Fruit fly (Drosophila melanogaster) whole organism, embryonic: ENCODE measurements around the gene GstD7.
A peak's percentile ranks its signal among the peaks of the same experiment; 100 is the strongest.

Experiments
- Bdp1 ChIP-seq: fragments of 200-800 bp; sonication (Bioruptor generic); optimal IDR thresholded peaks from 3 replicates; lab custom pipeline; 2016; ENCODE audit warnings: missing biosample characterization, missing genetic modification characterization
- Bgb ChIP-seq: fragments of 200-800 bp; sonication (Bioruptor generic); IDR thresholded peaks from 2 replicates; pipeline ENCODE4 v1.3.6; 2022; ENCODE audit warnings: missing biosample characterization, missing genetic modification characterization; ENCODE audit not compliant: partially characterized antibody
- CG10431 ChIP-seq: fragments of 200-800 bp; sonication (Bioruptor generic); optimal IDR thresholded peaks from 3 replicates; lab custom pipeline; 2018; ENCODE audit warnings: missing biosample characterization, mild to moderate bottlenecking, missing genetic modification characterization
- CG11398 ChIP-seq: fragments of 200-800 bp; sonication (Bioruptor generic); optimal IDR thresholded peaks from 2 replicates; lab custom pipeline; 2016; ENCODE audit warnings: missing biosample characterization, missing genetic modification characterization
- CG11504 ChIP-seq: fragments of 200-800 bp; sonication (Bioruptor generic); optimal IDR thresholded peaks from 3 replicates; lab custom pipeline; 2019; ENCODE audit warnings: missing biosample characterization, mild to moderate bottlenecking, missing genetic modification characterization, moderate library complexity
- CG1233 ChIP-seq: fragments of 200-800 bp; sonication (Bioruptor generic); optimal IDR thresholded peaks from 4 replicates; lab custom pipeline; 2018; ENCODE audit warnings: missing biosample characterization, mild to moderate bottlenecking, missing genetic modification characterization
- CG14441 ChIP-seq: fragments of 200-800 bp; sonication (Bioruptor generic); IDR thresholded peaks from 2 replicates; pipeline ENCODE4 v1.3.6; 2022; ENCODE audit warnings: missing biosample characterization, missing genetic modification characterization
- CG14667 ChIP-seq: fragments of 200-800 bp; sonication (Bioruptor generic); IDR thresholded peaks from 2 replicates; pipeline ENCODE4 v1.3.6; 2022; ENCODE audit warnings: missing biosample characterization, missing genetic modification characterization
- CG2678 ChIP-seq: fragments of 200-800 bp; sonication (Bioruptor generic); optimal IDR thresholded peaks from 3 replicates; lab custom pipeline; 2019; ENCODE audit warnings: missing biosample characterization, mild to moderate bottlenecking, missing genetic modification characterization, moderate library complexity
- CG30020 ChIP-seq: fragments of 200-800 bp; optimal IDR thresholded peaks from 2 replicates; lab custom pipeline; 2019; ENCODE audit warnings: missing biosample characterization, mild to moderate bottlenecking, missing genetic modification characterization, moderate library complexity
- CG3065 ChIP-seq: fragments of 200-800 bp; sonication (Bioruptor generic); optimal IDR thresholded peaks from 2 replicates; lab custom pipeline; 2016; ENCODE audit warnings: missing biosample characterization, missing genetic modification characterization
- CG34224 ChIP-seq: fragments of 200-800 bp; sonication (Bioruptor generic); IDR thresholded peaks from 3 replicates; pipeline ENCODE4 v1.3.6; 2022; ENCODE audit warnings: missing biosample characterization, missing genetic modification characterization; ENCODE audit not compliant: partially characterized antibody
- CG3726 ChIP-seq: fragments of 200-800 bp; sonication (Bioruptor generic); IDR thresholded peaks from 3 replicates; pipeline ENCODE4, ENCODE4 v1.3.6; 2022; ENCODE audit warnings: missing biosample characterization, missing genetic modification characterization
- CG3995 ChIP-seq: fragments of 200-800 bp; sonication (Bioruptor generic); optimal IDR thresholded peaks from 3 replicates; lab custom pipeline; 2016; ENCODE audit warnings: missing biosample characterization, missing genetic modification characterization
- CG4328 ChIP-seq: fragments of 200-800 bp; sonication (Bioruptor generic); optimal IDR thresholded peaks from 3 replicates; lab custom pipeline; 2017; ENCODE audit warnings: missing biosample characterization, missing genetic modification reagents, missing genetic modification characterization
- CG8281 ChIP-seq: fragments of 200-800 bp; sonication (Bioruptor generic); optimal IDR thresholded peaks from 2 replicates; lab custom pipeline; 2018; ENCODE audit warnings: missing biosample characterization, mild to moderate bottlenecking, missing genetic modification characterization, moderate library complexity
- CG8924 ChIP-seq: fragments of 200-800 bp; optimal IDR thresholded peaks from 3 replicates; lab custom pipeline; 2019; ENCODE audit warnings: missing biosample characterization, mild to moderate bottlenecking, missing genetic modification characterization, moderate library complexity
- CG9437 ChIP-seq: fragments of 200-800 bp; sonication (Bioruptor generic); optimal IDR thresholded peaks from 2 replicates; lab custom pipeline; 2018; ENCODE audit warnings: missing biosample characterization, mild to moderate bottlenecking, missing genetic modification characterization
- CG9932 ChIP-seq: fragments of 200-800 bp; sonication (Bioruptor generic); IDR thresholded peaks from 2 replicates; pipeline ENCODE4 v1.3.6; 2022; ENCODE audit warnings: missing biosample characterization, missing genetic modification characterization
- CoRest ChIP-seq: fragments of 200-800 bp; sonication (Bioruptor generic); optimal IDR thresholded peaks from 3 replicates; lab custom pipeline; 2018; ENCODE audit warnings: missing biosample characterization, mild to moderate bottlenecking, missing genetic modification characterization, moderate library complexity
- Dbx ChIP-seq: fragments of 200-800 bp; sonication (Bioruptor generic); IDR thresholded peaks from 3 replicates; pipeline ENCODE4 v1.3.6; 2022; ENCODE audit warnings: missing biosample characterization, missing genetic modification characterization
- Dfd ChIP-seq, 2 experiments: fragments of >200 bp; optimal IDR thresholded peaks; 2 replicates each; lab custom pipeline; 2017; ENCODE audit warnings: missing biosample characterization in 2 of 2, missing genetic modification characterization in 2 of 2
- H2.0 ChIP-seq: fragments of 200-800 bp; sonication (Bioruptor generic); IDR thresholded peaks from 2 replicates; pipeline ENCODE4 v1.3.6; 2022; ENCODE audit warnings: missing biosample characterization, missing genetic modification characterization
- Hmr ChIP-seq: fragments of 200-800 bp; sonication (Bioruptor generic); optimal IDR thresholded peaks from 3 replicates; lab custom pipeline; 2017; ENCODE audit warnings: mild to moderate bottlenecking, missing biosample characterization, missing genetic modification reagents, missing genetic modification characterization
- Lim3 ChIP-seq: fragments of 200-800 bp; sonication (Bioruptor generic); IDR thresholded peaks from 2 replicates; pipeline ENCODE4 v1.3.6; 2022; ENCODE audit warnings: missing biosample characterization, missing genetic modification characterization
- Mes4 ChIP-seq: fragments of 200-800 bp; sonication (Bioruptor generic); optimal IDR thresholded peaks from 2 replicates; lab custom pipeline; 2016; ENCODE audit warnings: missing biosample characterization, missing genetic modification characterization
- Oli ChIP-seq: fragments of 200-800 bp; sonication (Bioruptor generic); optimal IDR thresholded peaks from 2 replicates; lab custom pipeline; 2018; ENCODE audit warnings: missing biosample characterization, mild to moderate bottlenecking, missing genetic modification characterization, moderate library complexity
- Scr ChIP-seq: fragments of 200-800 bp; sonication (Bioruptor generic); IDR thresholded peaks from 2 replicates; pipeline ENCODE4 v1.3.6; 2022; ENCODE audit warnings: missing biosample characterization, missing genetic modification characterization; ENCODE audit not compliant: partially characterized antibody
- Six4 ChIP-seq: fragments of 200-800 bp; sonication (Bioruptor generic); optimal IDR thresholded peaks from 2 replicates; lab custom pipeline; 2016; ENCODE audit warnings: missing biosample characterization, missing genetic modification characterization
- Ssrp ChIP-seq: fragments of 200-800 bp; sonication (Bioruptor generic); optimal IDR thresholded peaks from 2 replicates; lab custom pipeline; 2018; ENCODE audit warnings: missing biosample characterization, mild to moderate bottlenecking, missing genetic modification characterization, moderate library complexity
- Trl ChIP-seq, 3 experiments: fragments of >200 bp in 2 of 3; fragments of 200-800 bp in 1 of 3; sonication (Bioruptor generic) in 1 of 3; optimal IDR thresholded peaks; 2 replicates in 1 of 3; 3 replicates in 2 of 3; lab custom pipeline; 2016 to 2017; ENCODE audit warnings: missing biosample characterization in 1 of 3, missing genetic modification characterization in 1 of 3
- Usf ChIP-seq: fragments of 200-800 bp; sonication (Bioruptor generic); optimal IDR thresholded peaks from 2 replicates; lab custom pipeline; 2017; ENCODE audit warnings: missing genotype, missing biosample characterization, missing genetic modification characterization
- YL-1 ChIP-seq: fragments of 200-800 bp; sonication (Bioruptor generic); optimal IDR thresholded peaks from 3 replicates; lab custom pipeline; 2017; ENCODE audit warnings: missing biosample characterization, mild to moderate bottlenecking, missing genetic modification characterization
- chn ChIP-seq: fragments of 200-800 bp; sonication (Bioruptor generic); optimal IDR thresholded peaks from 2 replicates; lab custom pipeline; 2016; ENCODE audit warnings: missing biosample characterization, missing genetic modification characterization
- dpn ChIP-seq, 2 experiments: fragments of 200-800 bp; sonication (Bioruptor generic); optimal IDR thresholded peaks; 3 replicates each; lab custom pipeline; 2016; ENCODE audit warnings: missing biosample characterization in 2 of 2, missing genetic modification characterization in 2 of 2
- eve ChIP-seq, 2 experiments: fragments of >200 bp; optimal IDR thresholded peaks; 2 replicates each; lab custom pipeline; 2017; ENCODE audit warnings: missing biosample characterization in 2 of 2, missing genetic modification characterization in 2 of 2
- exex ChIP-seq: fragments of 200-800 bp; sonication (Bioruptor generic); optimal IDR thresholded peaks from 4 replicates; lab custom pipeline; 2018; ENCODE audit warnings: missing biosample characterization, mild to moderate bottlenecking, missing genetic modification characterization, moderate library complexity
- gcm2 ChIP-seq: fragments of 200-800 bp; sonication (Bioruptor generic); optimal IDR thresholded peaks from 2 replicates; lab custom pipeline; 2016; ENCODE audit warnings: missing biosample characterization, missing genetic modification characterization
- gem ChIP-seq: fragments of 200-800 bp; sonication (Bioruptor generic); optimal IDR thresholded peaks from 2 replicates; lab custom pipeline; 2019; ENCODE audit warnings: missing biosample characterization, mild to moderate bottlenecking, missing genetic modification characterization, moderate library complexity
- gt ChIP-seq: fragments of 200-800 bp; sonication (Bioruptor generic); IDR thresholded peaks from 2 replicates; pipeline ENCODE4 v1.3.6; 2022; ENCODE audit warnings: missing biosample characterization, missing genetic modification characterization
- jing ChIP-seq: fragments of 200-800 bp; sonication (Bioruptor generic); optimal IDR thresholded peaks from 2 replicates; lab custom pipeline; 2018; ENCODE audit warnings: missing biosample characterization, mild to moderate bottlenecking, missing genetic modification characterization
- kay ChIP-seq: fragments of 200-800 bp; sonication (Bioruptor generic); optimal IDR thresholded peaks from 2 replicates; lab custom pipeline; 2016; ENCODE audit warnings: missing biosample characterization, missing genetic modification characterization
- lab ChIP-seq: fragments of 200-800 bp; sonication (Bioruptor generic); optimal IDR thresholded peaks from 3 replicates; lab custom pipeline; 2017; ENCODE audit warnings: missing biosample characterization, missing genetic modification characterization, mild to moderate bottlenecking, moderate library complexity, missing genetic modification reagents
- oc ChIP-seq: fragments of 200-800 bp; sonication (Bioruptor generic); optimal IDR thresholded peaks from 2 replicates; lab custom pipeline; 2018; ENCODE audit warnings: missing biosample characterization, mild to moderate bottlenecking, missing genetic modification characterization, moderate library complexity
- phol ChIP-seq: fragments of 200-800 bp; sonication (Bioruptor generic); optimal IDR thresholded peaks from 3 replicates; lab custom pipeline; 2018; ENCODE audit warnings: missing biosample characterization, mild to moderate bottlenecking, missing genetic modification characterization, moderate library complexity
- salm ChIP-seq: fragments of 200-800 bp; sonication (Bioruptor generic); optimal IDR thresholded peaks from 2 replicates; lab custom pipeline; 2018; ENCODE audit warnings: missing biosample characterization, mild to moderate bottlenecking, missing genetic modification characterization
- sc ChIP-seq, 3 experiments: fragments of >200 bp in 2 of 3; fragments of 200-800 bp in 1 of 3; sonication (Bioruptor generic) in 1 of 3; optimal IDR thresholded peaks; 2 replicates in 2 of 3; 3 replicates in 1 of 3; lab custom pipeline; 2017; ENCODE audit warnings: mild to moderate bottlenecking in 1 of 3, missing biosample characterization in 1 of 3, missing genetic modification characterization in 1 of 3, missing genetic modification reagents in 1 of 3
- stwl ChIP-seq: fragments of 200-800 bp; sonication (Bioruptor generic); optimal IDR thresholded peaks from 3 replicates; lab custom pipeline; 2018; ENCODE audit warnings: missing biosample characterization, mild to moderate bottlenecking, missing genetic modification characterization, moderate library complexity
- tio ChIP-seq: fragments of 200-800 bp; sonication (Bioruptor generic); optimal IDR thresholded peaks from 2 replicates; lab custom pipeline; 2017; ENCODE audit warnings: missing biosample characterization, missing genetic modification characterization, inconsistent platforms
- vnd ChIP-seq: fragments of 200-800 bp; sonication (Bioruptor generic); IDR thresholded peaks from 3 replicates; pipeline ENCODE4 v1.3.6; 2022; ENCODE audit warnings: missing biosample characterization, missing genetic modification characterization; ENCODE audit not compliant: partially characterized antibody

Gene GstD7

DNA sequence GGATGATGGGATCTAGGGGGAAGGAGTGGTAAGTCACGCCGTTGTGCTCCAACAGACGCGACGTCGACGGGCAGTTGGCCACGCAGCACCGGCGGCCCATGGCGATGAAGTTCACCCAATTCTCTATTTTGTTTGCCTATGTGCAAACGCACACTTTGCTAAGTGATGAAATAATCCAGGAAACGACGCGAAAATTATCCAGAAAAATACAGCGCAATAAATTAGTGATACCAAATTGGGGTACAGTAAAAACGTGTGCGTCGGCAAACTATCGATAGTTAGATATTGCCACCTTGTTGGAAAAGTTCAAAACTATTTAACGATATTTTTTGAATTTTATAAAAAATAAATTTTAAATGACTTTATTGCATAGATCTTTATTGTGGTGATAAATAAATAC, 22.3 kb upstream of the GstD7 start, which contains the start of gene MBD-R2 (continued):
- TF ChIP-seq Six4 (GFP tag; lab: Kevin White, UChicago) = no peak
- no peak for TF ChIP-seq CG2678 (tag; lab: Kevin White, UChicago)
- no peak for TF ChIP-seq jing (GFP tag; lab: Kevin White, UChicago)
- no peak for TF ChIP-seq dpn (GFP tag; optimal IDR thresholded peaks at IDR 0.05; lab: Kevin White, UChicago)
- TF ChIP-seq CG3995 = no peak
- no peak for TF ChIP-seq CG11398 (GFP tag; lab: Kevin White, UChicago)
- TF ChIP-seq stwl = peak; percentile 65
- no peak for TF ChIP-seq Dfd (GFP tag; optimal IDR thresholded peaks at IDR 0.05; lab: Kevin White, UChicago)
- TF ChIP-seq CG9932 (GFP tag; lab: Robert Waterston, UW) = no peak
- no peak for TF ChIP-seq CG8924 (tag; lab: Kevin White, UChicago)
- no peak for TF ChIP-seq tio (GFP tag; lab: Kevin White, UChicago)
- TF ChIP-seq CG4328 (GFP tag; lab: Kevin White, UChicago) = no peak
- TF ChIP-seq CG14667 (GFP tag; lab: Robert Waterston, UW) = no peak
- TF ChIP-seq CoRest (tag; lab: Kevin White, UChicago) = peak; percentile 19
- TF ChIP-seq oc = no peak
- no peak for TF ChIP-seq Trl (optimal IDR thresholded peaks at IDR 0.05; lab: Kevin White, UChicago)
- no peak for TF ChIP-seq Trl (GFP tag; optimal IDR thresholded peaks at IDR 0.05; lab: Kevin White, UChicago)
- TF ChIP-seq CG30020 (tag; lab: Kevin White, UChicago) = no peak
- TF ChIP-seq sc (optimal IDR thresholded peaks at IDR 0.05; lab: Kevin White, UChicago) = no peak
- TF ChIP-seq sc (GFP tag; optimal IDR thresholded peaks at IDR 0.05; lab: Kevin White, UChicago) = no peak
- TF ChIP-seq Ssrp = no peak
- peak; percentile 20 for TF ChIP-seq phol
- TF ChIP-seq salm = no peak
- TF ChIP-seq chn = no peak
- no peak for TF ChIP-seq Bdp1 (GFP tag; lab: Kevin White, UChicago)
- no peak for TF ChIP-seq Usf (GFP tag; lab: Kevin White, UChicago)
- no peak for TF ChIP-seq CG3726 (GFP tag; lab: Robert Waterston, UW)
- no peak for TF ChIP-seq gt (GFP tag; lab: Robert Waterston, UW)
- TF ChIP-seq CG8281 (tag; lab: Kevin White, UChicago) = no peak
- no peak for TF ChIP-seq exex (tag; lab: Kevin White, UChicago)
- no peak for TF ChIP-seq eve (GFP tag; optimal IDR thresholded peaks at IDR 0.05; lab: Kevin White, UChicago)
- TF ChIP-seq CG11504 (tag; lab: Kevin White, UChicago) = no peak
- TF ChIP-seq CG14441 (GFP tag; lab: Robert Waterston, UW) = no peak
- TF ChIP-seq Dbx (GFP tag; lab: Robert Waterston, UW) = no peak
- no peak for TF ChIP-seq lab (GFP tag; lab: Kevin White, UChicago)
- no peak for TF ChIP-seq Lim3 (GFP tag; lab: Robert Waterston, UW)
- no peak for TF ChIP-seq Mes4 (GFP tag; lab: Kevin White, UChicago)
- TF ChIP-seq Scr (GFP tag; lab: Robert Waterston, UW) = peak; percentile 76
- no peak for TF ChIP-seq gcm2 (GFP tag; lab: Kevin White, UChicago)
- TF ChIP-seq CG9437 = no peak
- TF ChIP-seq H2.0 = no peak
- TF ChIP-seq CG3065 (GFP tag; lab: Kevin White, UChicago) = no peak
- TF ChIP-seq Oli (tag; lab: Kevin White, UChicago) = no peak
- peak; percentile 67 for TF ChIP-seq Bgb (GFP tag; lab: Robert Waterston, UW)
- TF ChIP-seq CG34224 (GFP tag; lab: Robert Waterston, UW) = peak; percentile 66; the same call in 2 of the 3 replicates
- no peak for TF ChIP-seq CG10431 (GFP tag; lab: Kevin White, UChicago)
- TF ChIP-seq kay (GFP tag; lab: Kevin White, UChicago) = no peak
- no peak for TF ChIP-seq CG1233 (GFP tag; lab: Kevin White, UChicago)
- no peak for TF ChIP-seq Hmr (GFP tag; lab: Kevin White, UChicago)
- peak; percentile 22 for TF ChIP-seq gem
- peak; percentile 87 for TF ChIP-seq YL-1 (GFP tag; lab: Kevin White, UChicago)
- TF ChIP-seq vnd (GFP tag; lab: Robert Waterston, UW) = peak; percentile 52; the same call in 2 of the 3 replicates
